Fruit fly (Drosophila melanogaster): ENCODE measurements around the gene CG9547.
A peak's percentile ranks its signal among the peaks of the same experiment; 100 is the strongest.

The CG9547 gene

DNA sequence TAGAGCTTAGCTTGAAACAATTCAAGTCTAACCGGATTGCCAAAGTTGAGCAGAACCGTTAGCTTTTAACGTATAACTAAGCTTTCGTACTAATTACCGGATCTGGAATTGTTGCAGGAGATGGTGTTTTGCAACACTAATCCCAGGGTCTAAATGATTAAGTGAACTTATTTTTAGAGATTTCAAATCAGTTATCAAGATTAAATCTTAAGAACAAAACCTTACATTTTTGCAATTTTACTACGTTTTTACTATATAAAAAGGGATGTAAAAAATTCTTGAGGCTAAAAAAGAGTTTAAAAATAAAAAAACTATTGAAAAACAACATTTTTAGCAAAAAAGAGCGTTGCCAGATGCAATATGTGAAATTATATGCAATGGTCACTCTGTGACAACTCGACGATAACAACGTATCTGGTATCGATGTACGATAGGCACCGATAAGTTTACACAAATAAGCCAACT, 5.6 kb downstream of the CG9547 start, which contains the start of the genes KFase and epsilonCOP (continued):
- peak; percentile 95 for TF ChIP-seq CG8290 (GFP tag; optimal IDR thresholded peaks at IDR 0.05)
- TF ChIP-seq CG8290 (tag; optimal IDR thresholded peaks at IDR 0.05), result peak; percentile 68 to 92
- peak; percentile 94 for TF ChIP-seq Med (GFP tag)
- TF ChIP-seq CG9215 (GFP tag; IDR thresholded peaks at IDR 0.05), result peak; percentile 73
- TF ChIP-seq CG1792 (GFP tag; optimal IDR thresholded peaks at IDR 0.05), result peak; percentile 40
- TF ChIP-seq gcm (GFP tag; optimal IDR thresholded peaks at IDR 0.05), result peak; percentile 49
- TF ChIP-seq dati (GFP tag; IDR thresholded peaks at IDR 0.05), result no peak
- peak; percentile 14 for TF ChIP-seq az2 (GFP tag; optimal IDR thresholded peaks at IDR 0.05)
- TF ChIP-seq CG16813 (GFP tag; IDR thresholded peaks at IDR 0.05; ENCODE audit: partially characterized antibody), result peak; percentile 68
- TF ChIP-seq tin (GFP tag; optimal IDR thresholded peaks at IDR 0.05), result peak; percentile 14
- TF ChIP-seq Atf-2 (GFP tag; optimal IDR thresholded peaks at IDR 0.05), result peak; percentile 23
- peak; percentile 66 for TF ChIP-seq nmo (GFP tag; optimal IDR thresholded peaks at IDR 0.05)
- TF ChIP-seq CG2875 (GFP tag; optimal IDR thresholded peaks at IDR 0.05), result no peak
- TF ChIP-seq seq (GFP tag; IDR thresholded peaks at IDR 0.05), result no peak
- peak in 1 of 2 experiments; percentile 19 for TF ChIP-seq insv (GFP tag; optimal IDR thresholded peaks at IDR 0.05)
- TF ChIP-seq br (optimal IDR thresholded peaks at IDR 0.05), result no peak
- peak; percentile 77 for TF ChIP-seq CG30403 (GFP tag; optimal IDR thresholded peaks at IDR 0.05)
- peak; percentile 15; the same call in 1 of the 2 replicates for TF ChIP-seq CG4404 (GFP tag; IDR thresholded peaks at IDR 0.05)
- TF ChIP-seq CG2120 (GFP tag; optimal IDR thresholded peaks at IDR 0.05), result peak; percentile 79
- TF ChIP-seq Scr (GFP tag; IDR thresholded peaks at IDR 0.05; ENCODE audit: partially characterized antibody), result peak; percentile 73
- peak; percentile 60 for TF ChIP-seq CG13894 (tag; optimal IDR thresholded peaks at IDR 0.05)
- peak; percentile 44 for TF ChIP-seq CG10654 (GFP tag; optimal IDR thresholded peaks at IDR 0.05)
- peak; percentile 78 for TF ChIP-seq Bgb (GFP tag; IDR thresholded peaks at IDR 0.05; ENCODE audit: partially characterized antibody)
- TF ChIP-seq CG5180 (GFP tag; optimal IDR thresholded peaks at IDR 0.05), result no peak
- no peak for TF ChIP-seq lov (optimal IDR thresholded peaks at IDR 0.05)
- TF ChIP-seq lov (GFP tag; IDR thresholded peaks at IDR 0.05), result no peak
- no peak for TF ChIP-seq NFAT (GFP tag; IDR thresholded peaks at IDR 0.05)
- TF ChIP-seq pnt (GFP tag; optimal IDR thresholded peaks at IDR 0.05), result no peak
- TF ChIP-seq sens-2 (GFP tag; IDR thresholded peaks at IDR 0.05), result no peak
- TF ChIP-seq CG6683 (GFP tag; optimal IDR thresholded peaks at IDR 0.05), result peak; percentile 47
- no peak for TF ChIP-seq B-H1 (GFP tag; IDR thresholded peaks at IDR 0.05)
- TF ChIP-seq bcd (GFP tag; optimal IDR thresholded peaks at IDR 0.05), result peak; percentile 59
- TF ChIP-seq CG7987 (GFP tag; optimal IDR thresholded peaks at IDR 0.05), result peak; percentile 43
- TF ChIP-seq Mad (GFP tag; optimal IDR thresholded peaks at IDR 0.05), result peak; percentile 37
- peak; percentile 13 for TF ChIP-seq fd3F (GFP tag; optimal IDR thresholded peaks at IDR 0.05)
- TF ChIP-seq CG13296 (GFP tag; optimal IDR thresholded peaks at IDR 0.05), result peak; percentile 40
- peak; percentile 30 for TF ChIP-seq CG10462 (GFP tag; optimal IDR thresholded peaks at IDR 0.05)
- no peak for TF ChIP-seq wor (GFP tag; IDR thresholded peaks at IDR 0.05)
- peak; percentile 40 for TF ChIP-seq sima (GFP tag; optimal IDR thresholded peaks at IDR 0.05)
- TF ChIP-seq Dref (GFP tag; IDR thresholded peaks at IDR 0.05), result peak; percentile 85
- TF ChIP-seq E2f2 (GFP tag; IDR thresholded peaks at IDR 0.05), result peak; percentile 56
- no peak for TF ChIP-seq CG8089 (GFP tag; optimal IDR thresholded peaks at IDR 0.05)
- peak; percentile 20 for TF ChIP-seq Ssrp (tag; optimal IDR thresholded peaks at IDR 0.05)
- no peak for TF ChIP-seq H15 (GFP tag; IDR thresholded peaks at IDR 0.05)
- TF ChIP-seq rib (GFP tag; IDR thresholded peaks at IDR 0.05), result 0 out of 2 replicates have a peak, but pooled peaks have one; percentile 30
- TF ChIP-seq Fer3 (tag; optimal IDR thresholded peaks at IDR 0.05), result peak; percentile 64
- TF ChIP-seq dm (GFP tag; optimal IDR thresholded peaks at IDR 0.05), result peak; percentile 37
- TF ChIP-seq gem (tag; optimal IDR thresholded peaks at IDR 0.05), result peak; percentile 66
- TF ChIP-seq sqz (GFP tag; optimal IDR thresholded peaks at IDR 0.05), result peak; percentile 53
- peak; percentile 29 for TF ChIP-seq Fer2 (tag; optimal IDR thresholded peaks at IDR 0.05)
- TF ChIP-seq pita (GFP tag; optimal IDR thresholded peaks at IDR 0.05), result no peak
- TF ChIP-seq ap (GFP tag; IDR thresholded peaks at IDR 0.05), result 0 out of 2 replicates have a peak, but pooled peaks have one; percentile 21

Data from whole organism, embryonic.